Worm (Caenorhabditis elegans) whole organism, late embryonic: Measurements from ENCODE around the gene dnj-13.

Source experiments
- C08G9.2 ChIP-seq: sonication (generic microtip); optimal IDR thresholded peaks from 2 replicates; lab custom pipeline; 2016; ENCODE audit warnings: mild to moderate bottlenecking, missing genetic modification characterization, moderate library complexity, missing compliant biosample characterization
- K02D7.2 ChIP-seq: sonication (generic microtip); optimal IDR thresholded peaks from 2 replicates; lab custom pipeline; 2017; ENCODE audit warnings: mild to moderate bottlenecking, missing genetic modification characterization, missing compliant biosample characterization
- T23F11.4 ChIP-seq: fragments of 200-800 bp; sonication (Bioruptor generic); optimal IDR thresholded peaks from 2 replicates; lab custom pipeline; 2018; ENCODE audit warnings: mild to moderate bottlenecking, missing genetic modification characterization, missing compliant biosample characterization
- ahr-1 ChIP-seq: sonication (generic microtip); optimal IDR thresholded peaks from 2 replicates; lab custom pipeline; 2016; ENCODE audit warnings: missing genetic modification characterization, missing compliant biosample characterization
- ama-1 ChIP-seq: fragments of 150-350 bp; optimal IDR thresholded peaks from 2 replicates; lab custom pipeline; 2014
- ceh-18 ChIP-seq: sonication (generic microtip); optimal IDR thresholded peaks from 2 replicates; lab custom pipeline; 2016; ENCODE audit warnings: missing genetic modification characterization, missing compliant biosample characterization
- ceh-19 ChIP-seq: fragments of 200-800 bp; sonication (Bioruptor generic); optimal IDR thresholded peaks from 2 replicates; lab custom pipeline; 2018; ENCODE audit warnings: mild to moderate bottlenecking, missing genetic modification characterization, missing compliant biosample characterization
- ceh-22 ChIP-seq: sonication (generic microtip); optimal IDR thresholded peaks from 2 replicates; lab custom pipeline; 2017; ENCODE audit warnings: missing biosample characterization, missing genetic modification characterization
- ceh-24 ChIP-seq: sonication (generic microtip); optimal IDR thresholded peaks from 2 replicates; lab custom pipeline; 2016; ENCODE audit warnings: mild to moderate bottlenecking, missing genetic modification characterization, missing compliant biosample characterization
- ceh-30 ChIP-seq: fragments of 150-350 bp; optimal IDR thresholded peaks from 2 replicates; lab custom pipeline; 2014; ENCODE audit warnings: missing biosample characterization, missing genetic modification characterization
- ceh-31 ChIP-seq: sonication (generic microtip); optimal IDR thresholded peaks from 2 replicates; lab custom pipeline; 2016; ENCODE audit warnings: missing genetic modification characterization, missing compliant biosample characterization
- ceh-45 ChIP-seq: fragments of 200-800 bp; sonication (Bioruptor generic); IDR thresholded peaks from 2 replicates; pipeline ENCODE4 v1.3.6; 2022; ENCODE audit warnings: missing genetic modification reagents, missing genetic modification characterization, missing compliant biosample characterization
- ceh-48 ChIP-seq: sonication (generic microtip); optimal IDR thresholded peaks from 2 replicates; lab custom pipeline; 2016; ENCODE audit warnings: missing genetic modification characterization, inconsistent platforms, missing compliant biosample characterization
- ceh-6 ChIP-seq: fragments of 200-800 bp; sonication (Bioruptor generic); optimal IDR thresholded peaks from 2 replicates; lab custom pipeline; 2018; ENCODE audit warnings: mild to moderate bottlenecking, missing genetic modification characterization, missing compliant biosample characterization
- che-1 ChIP-seq: sonication (generic microtip); optimal IDR thresholded peaks from 2 replicates; lab custom pipeline; 2016; ENCODE audit warnings: mild to moderate bottlenecking, missing genetic modification characterization, missing compliant biosample characterization
- elt-2 ChIP-seq: sonication (generic microtip); optimal IDR thresholded peaks from 2 replicates; lab custom pipeline; 2016; ENCODE audit warnings: missing genetic modification reagents, missing genetic modification characterization, missing compliant biosample characterization
- elt-4 ChIP-seq: sonication (generic microtip); optimal IDR thresholded peaks from 2 replicates; lab custom pipeline; 2016; ENCODE audit warnings: missing genetic modification characterization, missing compliant biosample characterization
- fkh-6 ChIP-seq: sonication (generic microtip); optimal IDR thresholded peaks from 2 replicates; lab custom pipeline; 2016; ENCODE audit warnings: missing genetic modification characterization, missing compliant biosample characterization
- gmeb-2 ChIP-seq: sonication (generic microtip); optimal IDR thresholded peaks from 2 replicates; lab custom pipeline; 2016; ENCODE audit warnings: missing genetic modification characterization, inconsistent platforms, missing compliant biosample characterization
- hlh-13 ChIP-seq: fragments of 200-800 bp; sonication (Bioruptor generic); optimal IDR thresholded peaks from 2 replicates; lab custom pipeline; 2018; ENCODE audit warnings: mild to moderate bottlenecking, missing genetic modification characterization, missing compliant biosample characterization
- hlh-15 ChIP-seq: sonication (generic microtip); optimal IDR thresholded peaks from 2 replicates; lab custom pipeline; 2016; ENCODE audit warnings: missing genetic modification characterization, missing compliant biosample characterization
- hlh-30 ChIP-seq: sonication (generic microtip); optimal IDR thresholded peaks from 2 replicates; lab custom pipeline; 2017; ENCODE audit warnings: antibody characterized with exemption, missing genetic modification characterization, missing compliant biosample characterization; ENCODE audit not compliant: insufficient read depth
- hlh-6 ChIP-seq: sonication (generic microtip); optimal IDR thresholded peaks from 2 replicates; lab custom pipeline; 2016; ENCODE audit warnings: missing genotype, missing genetic modification characterization, missing compliant biosample characterization
- nfya-1 ChIP-seq: sonication (generic microtip); optimal IDR thresholded peaks from 2 replicates; lab custom pipeline; 2017; ENCODE audit warnings: missing genetic modification characterization, mild to moderate bottlenecking, missing compliant biosample characterization, antibody characterized with exemption, moderate library complexity
- nhr-232 ChIP-seq: sonication (generic microtip); optimal IDR thresholded peaks from 2 replicates; lab custom pipeline; 2016; ENCODE audit warnings: missing genetic modification characterization, missing compliant biosample characterization
- pha-2 ChIP-seq: sonication (generic microtip); optimal IDR thresholded peaks from 2 replicates; lab custom pipeline; 2017; ENCODE audit warnings: mild to moderate bottlenecking, missing genetic modification characterization, missing compliant biosample characterization
- pha-4 ChIP-seq: fragments of 150-350 bp; optimal IDR thresholded peaks from 2 replicates; lab custom pipeline; 2018; ENCODE audit warnings: missing biosample characterization, missing genetic modification reagents, missing genetic modification characterization
- pqm-1 ChIP-seq: sonication (generic microtip); optimal IDR thresholded peaks from 2 replicates; lab custom pipeline; 2016; ENCODE audit warnings: missing genetic modification characterization, missing compliant biosample characterization
- ref-2 ChIP-seq: sonication (generic microtip); optimal IDR thresholded peaks from 2 replicates; lab custom pipeline; 2016; ENCODE audit warnings: missing genetic modification characterization, missing compliant biosample characterization
- rnt-1 ChIP-seq: sonication (generic microtip); optimal IDR thresholded peaks from 2 replicates; lab custom pipeline; 2016; ENCODE audit warnings: missing genetic modification characterization, missing compliant biosample characterization
- sdc-2 ChIP-seq: sonication (generic microtip); optimal IDR thresholded peaks from 2 replicates; lab custom pipeline; 2016; ENCODE audit warnings: missing genotype, missing genetic modification characterization, missing compliant biosample characterization
- tbx-2 ChIP-seq: sonication (generic microtip); optimal IDR thresholded peaks from 2 replicates; lab custom pipeline; 2016; ENCODE audit warnings: missing genetic modification characterization, missing compliant biosample characterization
- ttx-3 ChIP-seq: sonication (generic microtip); optimal IDR thresholded peaks from 2 replicates; lab custom pipeline; 2016; ENCODE audit warnings: missing genetic modification reagents, missing genetic modification characterization, missing compliant biosample characterization
- unc-55 ChIP-seq: sonication (generic microtip); optimal IDR thresholded peaks from 2 replicates; lab custom pipeline; 2017; ENCODE audit warnings: missing biosample characterization, missing genetic modification reagents, missing genetic modification characterization
- unc-86 ChIP-seq: sonication (generic microtip); optimal IDR thresholded peaks from 2 replicates; lab custom pipeline; 2016; ENCODE audit warnings: missing genetic modification characterization, missing compliant biosample characterization

The dnj-13 gene

ce11 chrII:11542385-11542784 is 3.1 kb upstream of the dnj-13 start, which contains the start of gene gtf-2E2:
TSS of gene gtf-2E2 (minus strand) at chrII:11542495.
- TF ChIP-seq ceh-31 (tag; lab: Kevin White, UChicago) (peak; percentile 55), gmeb-2 (tag; lab: Kevin White, UChicago) (no peak), ceh-22 (tag; lab: Kevin White, UChicago) (no peak), hlh-15 (tag; lab: Kevin White, UChicago) (no peak), ceh-48 (peak; percentile 53), nfya-1 (tag; lab: Kevin White, UChicago) (peak; percentile 3), hlh-6 (tag; lab: Kevin White, UChicago) (no peak), C08G9.2 (tag; lab: Kevin White, UChicago) (peak; percentile 56), hlh-13 (no peak), che-1 (no peak), hlh-30 (no peak), tbx-2 (tag; lab: Kevin White, UChicago) (peak; percentile 25)

ce11 chrII:11542958-11543357 is 2.5 kb upstream of the dnj-13 start:
- TF ChIP-seq unc-55, result peak; percentile 17
- TF ChIP-seq fkh-6, result no peak
- TF ChIP-seq, all 69 proteins: peak for 1

ce11 chrII:11544714-11545113 is 787 bp upstream of the dnj-13 start, which contains the start of gene F54D5.9:
TSS of gene F54D5.9 (minus strand) at chrII:11544828.
- TF ChIP-seq ceh-48, result no peak
- TF ChIP-seq T23F11.4 (GFP tag; lab: Kevin White, UChicago), result no peak
- no peak for TF ChIP-seq unc-86 (tag; lab: Kevin White, UChicago)
- no peak for TF ChIP-seq sdc-2 (tag; lab: Kevin White, UChicago)
- TF ChIP-seq che-1, result no peak
- no peak for TF ChIP-seq ceh-6 (GFP tag; lab: Kevin White, UChicago)
- no peak for TF ChIP-seq ceh-19 (GFP tag; lab: Kevin White, UChicago)
- no peak for TF ChIP-seq unc-55
- TF ChIP-seq ceh-45 (GFP tag; lab: Robert Waterston, UW), result no peak
- no peak for TF ChIP-seq nfya-1 (tag; lab: Kevin White, UChicago)
- TF ChIP-seq hlh-15 (tag; lab: Kevin White, UChicago), result no peak
- TF ChIP-seq K02D7.2 (tag; lab: Kevin White, UChicago), result no peak
- no peak for TF ChIP-seq pha-2 (tag; lab: Kevin White, UChicago)
- TF ChIP-seq ceh-24 (tag; lab: Kevin White, UChicago), result no peak
- no peak for TF ChIP-seq ttx-3 (tag; lab: Kevin White, UChicago)
- TF ChIP-seq ahr-1 (tag; lab: Kevin White, UChicago), result no peak
- no peak for TF ChIP-seq ceh-30
- TF ChIP-seq ceh-18 (tag; lab: Kevin White, UChicago), result no peak
- TF ChIP-seq ama-1 (lab: Kevin White, UChicago), result no peak

- no peak for TF ChIP-seq ref-2 (tag; lab: Kevin White, UChicago)
- TF ChIP-seq T23F11.4 (GFP tag; lab: Kevin White, UChicago), result no peak
- TF ChIP-seq ama-1 (lab: Kevin White, UChicago), result no peak
- no peak for TF ChIP-seq fkh-6
- TF ChIP-seq ceh-24 (tag; lab: Kevin White, UChicago), result no peak
These were observed 438 bp downstream of the dnj-13 start for ce11 chrII:11545952-11546325.

ce11 chrII:11547254-11547687 is 1.8 kb downstream of the dnj-13 start, which contains the start of gene F54D5.7:
TSS of gene F54D5.7 (plus strand) at chrII:11547517.
- TF ChIP-seq C08G9.2 (tag; lab: Kevin White, UChicago) (no peak), ama-1 (lab: Kevin White, UChicago) (peak; percentile 79), elt-2 (peak; percentile 30), T23F11.4 (GFP tag; lab: Kevin White, UChicago) (no peak), elt-4 (tag; lab: Kevin White, UChicago) (no peak), pqm-1 (tag; lab: Kevin White, UChicago) (no peak), ceh-6 (GFP tag; lab: Kevin White, UChicago) (peak; percentile 29), nhr-232 (tag; lab: Kevin White, UChicago) (no peak), rnt-1 (peak; percentile 28), ceh-30 (peak; percentile 17), pha-4 (no peak), ceh-31 (tag; lab: Kevin White, UChicago) (no peak), hlh-6 (tag; lab: Kevin White, UChicago) (no peak)
- TF ChIP-seq, all 69 proteins: peak for 5
